Worm (Caenorhabditis elegans): ENCODE results near the gene F53A9.1.

The F53A9.1 gene

DNA sequence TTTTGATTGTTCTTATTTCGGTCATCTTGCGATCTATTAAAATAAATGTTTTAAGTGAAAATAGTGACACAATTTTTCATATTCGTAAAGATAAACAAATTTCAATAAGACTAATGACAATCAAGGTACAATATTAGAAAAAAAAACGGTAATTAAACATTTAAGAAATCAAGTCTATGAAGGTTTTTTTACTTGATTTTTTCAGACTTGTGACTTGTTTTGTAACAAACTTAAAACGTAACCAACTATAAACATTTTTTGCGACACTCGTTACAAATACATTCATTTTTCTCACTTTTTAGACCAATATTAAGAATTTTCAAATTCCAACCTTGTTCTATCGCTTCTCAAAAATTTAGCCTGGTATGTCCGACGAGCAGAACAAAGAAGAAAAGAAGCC lies 28.0 kb downstream of the F53A9.1 start, which contains the start of gene M02D8.2:
Gene M02D8.2 (plus strand): TSS at position 301 of the 400 bp plus-strand sequence.
- TF ChIP-seq athp-1 (tag; optimal IDR thresholded peaks at IDR 0.05) = no peak
- TF ChIP-seq T26A5.8 (tag; optimal IDR thresholded peaks at IDR 0.05) = no peak

DNA sequence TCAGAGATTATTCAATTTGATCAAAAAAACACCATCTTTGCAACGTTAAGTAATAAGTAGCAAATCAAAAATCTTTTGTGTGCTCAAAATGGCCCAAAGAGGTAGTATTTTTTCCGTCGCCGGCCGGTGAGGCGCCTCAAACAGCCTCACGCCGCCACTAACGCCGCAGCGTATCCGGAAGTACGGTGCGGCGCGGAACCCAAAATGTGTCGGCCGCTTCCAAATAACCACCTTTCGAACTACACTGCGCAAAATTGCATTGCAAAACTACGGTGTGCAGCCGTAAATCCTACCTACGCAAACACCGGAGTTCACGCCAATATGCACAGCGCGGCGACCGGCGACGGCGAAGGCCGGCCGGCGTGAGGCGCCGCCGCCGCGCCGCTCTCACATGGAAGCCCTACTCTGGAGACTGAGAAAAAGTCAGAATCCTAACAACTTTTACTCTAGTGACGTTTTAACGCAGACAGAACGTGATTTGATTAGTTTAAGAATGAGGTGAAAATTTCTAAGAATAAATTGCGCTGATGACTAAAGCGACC lies 30.3 kb downstream of the F53A9.1 start:
- TF ChIP-seq snpc-4 (GFP tag; optimal IDR thresholded peaks at IDR 0.05) (peak; percentile 66), snpc-4 (tag; optimal IDR thresholded peaks at IDR 0.05) (peak in 2 of 4 experiments; percentile 88 to 92), pbrm-1 (GFP tag; IDR thresholded peaks at IDR 0.05) (0 out of 2 replicates have a peak, but pooled peaks have one; percentile 26), xnd-1 (tag; optimal IDR thresholded peaks at IDR 0.05) (no peak), F37B4.10 (GFP tag; IDR thresholded peaks at IDR 0.05) (no peak), F49E8.2 (tag; optimal IDR thresholded peaks at IDR 0.05; ENCODE audit: insufficient read depth) (no peak), zfh-2 (GFP tag; conservative IDR thresholded peaks at IDR 0.05) (peak; percentile 91), snpc-1.1 (tag; optimal IDR thresholded peaks at IDR 0.05; ENCODE audit: insufficient read depth) (peak; percentile 13), madf-10 (tag; optimal IDR thresholded peaks at IDR 0.05) (peak; percentile 8), nfya-2 (GFP tag; IDR thresholded peaks at IDR 0.05) (no peak), egrh-3 (GFP tag; IDR thresholded peaks at IDR 0.05) (peak; percentile 52; the same call in 1 of the 2 replicates), lin-26 (GFP tag; IDR thresholded peaks at IDR 0.05) (0 out of 2 replicates have a peak, but pooled peaks have one; percentile 8)

DNA sequence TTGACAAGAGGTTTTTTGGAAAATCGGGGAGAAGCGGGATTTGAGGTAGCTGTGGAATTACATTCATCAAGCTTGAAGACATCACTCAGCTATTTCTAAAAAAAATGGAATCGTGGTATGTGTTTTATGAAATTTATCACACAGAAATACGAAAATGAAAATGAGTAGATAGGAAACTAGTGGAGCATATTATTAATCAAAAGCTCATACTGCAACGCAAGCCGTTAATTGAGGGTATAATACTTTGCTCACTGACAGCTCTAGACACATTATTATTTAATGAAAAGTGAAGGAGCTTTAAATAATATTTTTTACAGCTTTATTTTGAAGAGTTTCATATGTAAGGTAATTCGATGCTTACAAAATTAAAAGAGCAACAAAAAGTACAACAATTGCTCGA lies 31.5 kb downstream of the F53A9.1 start, which contains the start of gene M02D8.7:
Gene M02D8.7 (minus strand): TSS at position 101 of the 400 bp plus-strand sequence.
- no peak for TF ChIP-seq egl-18 (GFP tag; IDR thresholded peaks at IDR 0.05)
- no peak for TF ChIP-seq F55B11.4 (tag; optimal IDR thresholded peaks at IDR 0.05; ENCODE audit: borderline replicate concordance, insufficient read depth)
- no peak for TF ChIP-seq bed-2 (GFP tag; IDR thresholded peaks at IDR 0.05)
- TF ChIP-seq ztf-3 (GFP tag; optimal IDR thresholded peaks at IDR 0.05) = no peak
- TF ChIP-seq aptf-2 (GFP tag; conservative IDR thresholded peaks at IDR 0.05) = no peak
- TF ChIP-seq lsl-1 (GFP tag; optimal IDR thresholded peaks at IDR 0.05) = no peak
- no peak for TF ChIP-seq tbp1 (GFP tag; optimal IDR thresholded peaks at IDR 0.05)
- no peak for TF ChIP-seq F10E7.11 (tag; optimal IDR thresholded peaks at IDR 0.05)
- no peak for TF ChIP-seq lir-1 (GFP tag; conservative IDR thresholded peaks at IDR 0.05)
- no peak for TF ChIP-seq T26A5.8 (tag; optimal IDR thresholded peaks at IDR 0.05)

DNA sequence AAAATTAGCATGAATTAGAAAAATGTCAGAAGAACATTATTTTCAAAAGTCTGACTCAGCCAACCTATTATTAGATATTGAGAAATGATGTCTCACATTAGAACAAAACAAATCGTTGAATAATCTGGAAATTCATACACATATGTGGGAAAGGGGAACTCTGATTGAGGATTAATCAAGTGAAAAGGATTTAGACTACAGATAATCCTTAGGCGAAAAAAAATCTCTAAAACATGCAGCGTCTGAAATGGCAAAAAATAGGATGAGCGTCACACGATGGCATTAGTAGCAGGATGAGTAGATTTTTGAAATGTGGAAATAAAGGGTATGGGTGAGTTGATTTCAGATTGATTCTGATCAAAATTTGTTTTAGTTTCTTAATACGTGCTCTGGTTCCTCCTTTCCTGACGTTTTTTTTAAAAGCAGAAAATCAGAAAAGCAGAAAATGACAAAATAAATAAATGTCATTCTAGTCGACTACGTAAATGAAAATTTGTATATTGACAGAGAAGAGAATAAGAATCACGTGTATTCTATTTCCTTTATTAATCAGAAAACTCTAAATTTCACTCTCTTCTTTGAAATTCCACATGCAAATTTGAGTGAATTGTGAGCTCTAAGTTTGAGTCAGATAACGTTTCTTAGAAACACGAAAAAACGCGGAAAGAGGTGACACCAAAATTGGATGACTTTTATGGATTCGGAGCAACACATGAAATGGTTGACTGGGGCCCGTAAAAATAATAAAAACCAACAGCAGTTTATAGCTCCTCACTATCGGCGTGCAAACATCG lies 33.0 kb downstream of the F53A9.1 start:
- TF ChIP-seq aptf-2 (GFP tag; conservative IDR thresholded peaks at IDR 0.05) = no peak
- TF ChIP-seq lir-1 (GFP tag; conservative IDR thresholded peaks at IDR 0.05) = no peak
- TF ChIP-seq madf-6 (GFP tag; IDR thresholded peaks at IDR 0.05) = no peak
- TF ChIP-seq cebp-2 (GFP tag; IDR thresholded peaks at IDR 0.05) = no peak
- TF ChIP-seq Y53G8AR.9 (GFP tag; conservative IDR thresholded peaks at IDR 0.05) = no peak
- TF ChIP-seq B0336.3 (GFP tag; IDR thresholded peaks at IDR 0.05) = no peak
- TF ChIP-seq Y56A3A.18 (GFP tag; IDR thresholded peaks at IDR 0.05) = no peak
- no peak for TF ChIP-seq snpc-4 (GFP tag; optimal IDR thresholded peaks at IDR 0.05)
- TF ChIP-seq snpc-4 (tag; optimal IDR thresholded peaks at IDR 0.05) = no peak
- TF ChIP-seq hrde-1 (tag; optimal IDR thresholded peaks at IDR 0.05; ENCODE audit: borderline replicate concordance) = no peak
- TF ChIP-seq athp-1 (tag; optimal IDR thresholded peaks at IDR 0.05) = no peak

DNA sequence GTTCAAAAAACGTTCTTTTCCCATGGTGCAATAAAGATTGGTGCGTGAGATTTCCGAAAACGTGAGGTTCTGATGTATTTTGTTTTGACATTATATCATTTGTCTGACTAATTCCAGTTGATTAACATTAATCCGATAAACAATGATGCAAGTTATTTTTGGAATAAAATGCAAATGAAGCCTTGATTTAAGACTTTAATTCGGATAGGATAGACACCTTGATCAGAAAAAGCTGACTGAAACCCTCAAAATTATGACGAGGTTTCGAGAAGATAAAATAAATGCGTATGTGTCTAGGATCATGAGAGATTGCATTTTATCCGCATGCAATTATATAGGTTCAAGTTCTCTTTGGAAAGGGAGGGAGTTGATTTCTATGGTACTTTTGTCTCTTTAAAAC lies 34.1 kb downstream of the F53A9.1 start:
- TF ChIP-seq ceh-79 (tag; optimal IDR thresholded peaks at IDR 0.05) (no peak), hlh-12 (tag; optimal IDR thresholded peaks at IDR 0.05) (no peak), Y53F4B.3 (GFP tag; IDR thresholded peaks at IDR 0.05) (no peak), hlh-26 (GFP tag; conservative IDR thresholded peaks at IDR 0.05) (no peak), mxl-1 (tag; optimal IDR thresholded peaks at IDR 0.05) (no peak), T26A5.8 (tag; optimal IDR thresholded peaks at IDR 0.05) (no peak), madf-6 (GFP tag; IDR thresholded peaks at IDR 0.05) (no peak), attf-3 (GFP tag; conservative IDR thresholded peaks at IDR 0.05) (no peak), tbx-9 (tag; optimal IDR thresholded peaks at IDR 0.05; ENCODE audit: borderline replicate concordance) (no peak), K12H6.12 (tag; optimal IDR thresholded peaks at IDR 0.05) (no peak), F55B11.4 (tag; optimal IDR thresholded peaks at IDR 0.05; ENCODE audit: borderline replicate concordance, insufficient read depth) (no peak), ceh-91 (GFP tag; IDR thresholded peaks at IDR 0.05) (no peak), chd-7 (tag; optimal IDR thresholded peaks at IDR 0.05) (no peak), repo-1 (tag; optimal IDR thresholded peaks at IDR 0.05) (no peak), hrde-1 (tag; optimal IDR thresholded peaks at IDR 0.05; ENCODE audit: borderline replicate concordance) (no peak)
